Worm (Caenorhabditis elegans) whole organism, L4 larva: Measurements from ENCODE around the gene egl-45.

ENCODE experiments used
- ZK546.5 ChIP-seq, 2 experiments: sonication (generic microtip); optimal IDR thresholded peaks; 2 replicates each; lab custom pipeline; 2017; ENCODE audit warnings: missing biosample characterization in 2 of 2, missing genetic modification characterization in 2 of 2
- ceh-82 ChIP-seq: sonication (generic microtip); optimal IDR thresholded peaks from 2 replicates; lab custom pipeline; 2017; ENCODE audit warnings: missing biosample characterization, missing genetic modification characterization
- dmd-8 ChIP-seq: fragments of 200-800 bp; sonication (Bioruptor generic); IDR thresholded peaks from 2 replicates; pipeline ENCODE4 v1.3.6; 2022; ENCODE audit warnings: missing genetic modification characterization, missing compliant biosample characterization
- lir-3 ChIP-seq: sonication (generic microtip); optimal IDR thresholded peaks from 2 replicates; lab custom pipeline; 2016; ENCODE audit warnings: mild to moderate bottlenecking, missing genetic modification characterization, missing compliant biosample characterization
- mxl-3 ChIP-seq: fragments of 200-800 bp; sonication (Bioruptor generic); optimal IDR thresholded peaks from 2 replicates; lab custom pipeline; 2018; ENCODE audit warnings: mild to moderate bottlenecking, missing genetic modification characterization, missing compliant biosample characterization
- nhr-25 ChIP-seq: sonication (generic microtip); optimal IDR thresholded peaks from 2 replicates; lab custom pipeline; 2017; ENCODE audit warnings: missing genetic modification characterization, mild to moderate bottlenecking, missing compliant biosample characterization, antibody characterized with exemption, moderate library complexity, borderline replicate concordance; ENCODE audit not compliant: insufficient read depth
- nhr-76 ChIP-seq: fragments of 150-350 bp; optimal IDR thresholded peaks from 2 replicates; lab custom pipeline; 2014; ENCODE audit warnings: missing biosample characterization, missing genetic modification characterization
- pha-4 ChIP-seq, 2 experiments: fragments of 150-350 bp in 1 of 2; fragments of 200-800 bp in 1 of 2; sonication (Bioruptor generic) in 1 of 2; IDR thresholded peaks in 1 of 2; optimal IDR thresholded peaks in 1 of 2; 2 replicates each; pipeline versions ENCODE4 v1.3.6 to Lab custom; 2014 to 2022; ENCODE audit warnings: missing genetic modification characterization in 2 of 2, missing genetic modification reagents in 2 of 2, missing biosample characterization in 1 of 2, missing compliant biosample characterization in 1 of 2
- sdz-12 ChIP-seq: fragments of 200-800 bp; sonication (Bioruptor generic); optimal IDR thresholded peaks from 2 replicates; lab custom pipeline; 2018; ENCODE audit warnings: mild to moderate bottlenecking, missing genetic modification characterization, missing compliant biosample characterization
- skn-1 ChIP-seq: fragments of 150-350 bp; optimal IDR thresholded peaks from 2 replicates; lab custom pipeline; 2014; ENCODE audit warnings: missing biosample characterization, missing genetic modification characterization

ce11 chrIII:7815571-7816348, 12.7 kb downstream of the egl-45 start:
- TF ChIP-seq nhr-25 (tag; lab: Kevin White, UChicago), result no peak
- no peak for TF ChIP-seq dmd-8
- no peak for TF ChIP-seq ceh-82 (tag; lab: Kevin White, UChicago)
- no peak for TF ChIP-seq ZK546.5 (tag; optimal IDR thresholded peaks at IDR 0.05; lab: Kevin White, UChicago)
- no peak for TF ChIP-seq nhr-76
- TF ChIP-seq sdz-12 (GFP tag; lab: Kevin White, UChicago), result no peak
- TF ChIP-seq pha-4 (GFP tag; IDR thresholded peaks at IDR 0.05; lab: Robert Waterston, UW), result no peak
- no peak for TF ChIP-seq pha-4 (tag; optimal IDR thresholded peaks at IDR 0.05; lab: Kevin White, UChicago)
- no peak for TF ChIP-seq skn-1
- no peak for TF ChIP-seq mxl-3
- TF ChIP-seq lir-3 (tag; lab: Kevin White, UChicago), result no peak
